Fruit fly (Drosophila melanogaster): ENCODE results near the gene CG13133.

DNA sequence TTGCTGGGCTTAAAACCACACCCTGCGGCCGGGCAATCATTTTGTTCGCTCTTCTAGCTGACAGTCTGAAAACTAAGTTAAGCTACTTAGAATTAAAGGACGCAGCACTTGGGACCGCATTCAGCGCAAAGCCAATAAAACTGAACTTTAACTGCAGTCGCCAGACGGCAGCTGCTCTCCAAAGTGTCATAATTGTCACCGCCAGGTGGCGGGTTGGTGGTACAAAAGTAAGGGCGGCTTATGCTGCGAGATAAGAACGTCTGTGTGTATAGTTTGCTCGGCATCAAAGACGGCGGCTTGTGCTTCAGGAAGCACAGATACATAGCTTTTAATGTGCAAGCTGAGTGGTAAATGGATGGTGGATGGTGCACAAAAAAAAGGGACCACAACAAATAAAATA, 16.6 kb upstream of the CG13133 start:
- no peak for TF ChIP-seq Mnt (GFP tag; optimal IDR thresholded peaks at IDR 0.05)
- TF ChIP-seq CG7045 (GFP tag; optimal IDR thresholded peaks at IDR 0.05), result no peak
- no peak for TF ChIP-seq CG12768 (GFP tag; optimal IDR thresholded peaks at IDR 0.05)
- no peak for TF ChIP-seq bab1 (GFP tag; optimal IDR thresholded peaks at IDR 0.05)
- TF ChIP-seq ovo (GFP tag; optimal IDR thresholded peaks at IDR 0.05), result no peak
- no peak for TF ChIP-seq cnc (optimal IDR thresholded peaks at IDR 0.05)
- TF ChIP-seq CG11617 (GFP tag; optimal IDR thresholded peaks at IDR 0.05), result no peak
